Worm (Caenorhabditis elegans): ENCODE data around the gene ZK930.7.

ce11 chrII:11930132-11930531, 15.7 kb downstream of the ZK930.7 start:
- TF ChIP-seq aha-1 (tag; optimal IDR thresholded peaks at IDR 0.05) (no peak), tbx-2 (tag; optimal IDR thresholded peaks at IDR 0.05) (no peak), egl-13 (tag; optimal IDR thresholded peaks at IDR 0.05) (no peak), ceh-63 (GFP tag; optimal IDR thresholded peaks at IDR 0.05) (no peak), nhr-11 (tag; optimal IDR thresholded peaks at IDR 0.05) (no peak), nhr-20 (tag; optimal IDR thresholded peaks at IDR 0.05) (no peak), nhr-76 (tag; optimal IDR thresholded peaks at IDR 0.05) (no peak), fkh-8 (tag; optimal IDR thresholded peaks at IDR 0.05) (no peak), nhr-28 (tag; optimal IDR thresholded peaks at IDR 0.05) (no peak), efl-3 (GFP tag; optimal IDR thresholded peaks at IDR 0.05) (no peak)

All from whole organism, L1 larva.